Worm (Caenorhabditis elegans): ENCODE data around the gene Y38H6C.16.
"Not testable (repeated sequence)": the region's sequence is repeated elsewhere in the genome, so short reads cannot be mapped to it uniquely, and the experiment has no call there.

The Y38H6C.16 gene

ce11 chrV:20551096-20551495 is 11.9 kb upstream of the Y38H6C.16 start, which contains the start of gene Y38H6C.20:
TSS of gene Y38H6C.20 (minus strand) at chrV:20551196.
- TF ChIP-seq him-1 (tag; optimal IDR thresholded peaks at IDR 0.05) (no peak), W03F9.2 (tag; optimal IDR thresholded peaks at IDR 0.05) (no peak), dao-5 (tag; optimal IDR thresholded peaks at IDR 0.05) (no peak)

- TF ChIP-seq him-1 (tag; optimal IDR thresholded peaks at IDR 0.05): no peak
- no peak for TF ChIP-seq W03F9.2 (tag; optimal IDR thresholded peaks at IDR 0.05)
- TF ChIP-seq dao-5 (tag; optimal IDR thresholded peaks at IDR 0.05): no peak
Observed at ce11 chrV:20547048-20547447, 7.9 kb upstream of the Y38H6C.16 start, which contains the start of gene Y38H6C.18. TSS of gene Y38H6C.18 (minus strand) at chrV:20547148.

ce11 chrV:20545742-20546141 is 6.6 kb upstream of the Y38H6C.16 start:
- TF ChIP-seq dao-5 (tag; optimal IDR thresholded peaks at IDR 0.05) (no peak), him-1 (tag; optimal IDR thresholded peaks at IDR 0.05) (no peak), W03F9.2 (tag; optimal IDR thresholded peaks at IDR 0.05) (no peak)

ce11 chrV:20544610-20545009 is 5.5 kb upstream of the Y38H6C.16 start:
- TF ChIP-seq dao-5 (tag; optimal IDR thresholded peaks at IDR 0.05) (no peak), him-1 (tag; optimal IDR thresholded peaks at IDR 0.05) (no peak), W03F9.2 (tag; optimal IDR thresholded peaks at IDR 0.05) (no peak)

ce11 chrV:20544092-20544491 is 4.9 kb upstream of the Y38H6C.16 start, which contains the start of gene slc-36.3:
TSS of gene slc-36.3 (minus strand) at chrV:20544192.
- TF ChIP-seq W03F9.2 (tag; optimal IDR thresholded peaks at IDR 0.05) (no peak), dao-5 (tag; optimal IDR thresholded peaks at IDR 0.05) (no peak), him-1 (tag; optimal IDR thresholded peaks at IDR 0.05) (no peak)

ce11 chrV:20536208-20536607 is 2.9 kb downstream of the Y38H6C.16 start, which contains the start of gene Y38H6C.15:
TSS of gene Y38H6C.15 (minus strand) at chrV:20536308.
- TF ChIP-seq him-1 (tag; optimal IDR thresholded peaks at IDR 0.05) (no peak), W03F9.2 (tag; optimal IDR thresholded peaks at IDR 0.05) (no peak), dao-5 (tag; optimal IDR thresholded peaks at IDR 0.05) (no peak)

- no peak for TF ChIP-seq dao-5 (tag; optimal IDR thresholded peaks at IDR 0.05)
- TF ChIP-seq him-1 (tag; optimal IDR thresholded peaks at IDR 0.05): no peak
- TF ChIP-seq W03F9.2 (tag; optimal IDR thresholded peaks at IDR 0.05): no peak
Observed at ce11 chrV:20534072-20534471, 5.1 kb downstream of the Y38H6C.16 start, which contains the start of gene famh-161. TSS of gene famh-161 (minus strand) at chrV:20534172.

- no peak for TF ChIP-seq dao-5 (tag; optimal IDR thresholded peaks at IDR 0.05)
- TF ChIP-seq him-1 (tag; optimal IDR thresholded peaks at IDR 0.05): no peak
- no peak for TF ChIP-seq W03F9.2 (tag; optimal IDR thresholded peaks at IDR 0.05)
Observed at ce11 chrV:20527493-20527892, 11.7 kb downstream of the Y38H6C.16 start, which contains the start of gene Y38H6C.13. TSS of gene Y38H6C.13 (plus strand) at chrV:20527793.

- TF ChIP-seq dao-5 (tag; optimal IDR thresholded peaks at IDR 0.05) (no peak), him-1 (tag; optimal IDR thresholded peaks at IDR 0.05) (no peak), W03F9.2 (tag; optimal IDR thresholded peaks at IDR 0.05) (no peak)
Observed at ce11 chrV:20525816-20526459, 13.2 kb downstream of the Y38H6C.16 start, which contains the start of the genes srh-166 and Y38H6C.24. TSS of gene srh-166 (minus strand) at chrV:20525866. TSS of gene Y38H6C.24 (plus strand) at chrV:20526435.

- TF ChIP-seq dao-5 (tag; optimal IDR thresholded peaks at IDR 0.05) (no peak), W03F9.2 (tag; optimal IDR thresholded peaks at IDR 0.05) (no peak), him-1 (tag; optimal IDR thresholded peaks at IDR 0.05) (no peak)
Observed at ce11 chrV:20522219-20522618, 16.9 kb downstream of the Y38H6C.16 start, which contains the start of the genes Y38H6C.9 and fbxa-150. TSS of gene Y38H6C.9 (minus strand) at chrV:20522270. TSS of gene fbxa-150 (plus strand) at chrV:20522598.

ce11 chrV:20518927-20519326 is 20.2 kb downstream of the Y38H6C.16 start, which contains the start of gene Y38H6C.25:
TSS of gene Y38H6C.25 (plus strand) at chrV:20519227.
- TF ChIP-seq him-1 (tag; optimal IDR thresholded peaks at IDR 0.05): no peak
- TF ChIP-seq W03F9.2 (tag; optimal IDR thresholded peaks at IDR 0.05): no peak
- no peak for TF ChIP-seq dao-5 (tag; optimal IDR thresholded peaks at IDR 0.05)

ce11 chrV:20517005-20517404 is 22.1 kb downstream of the Y38H6C.16 start:
- TF ChIP-seq dao-5 (tag; optimal IDR thresholded peaks at IDR 0.05) (no peak), W03F9.2 (tag; optimal IDR thresholded peaks at IDR 0.05) (no peak), him-1 (tag; optimal IDR thresholded peaks at IDR 0.05) (no peak)

ce11 chrV:20514483-20514882 is 24.7 kb downstream of the Y38H6C.16 start:
- TF ChIP-seq W03F9.2 (tag; optimal IDR thresholded peaks at IDR 0.05) (no peak), dao-5 (tag; optimal IDR thresholded peaks at IDR 0.05) (no peak), him-1 (tag; optimal IDR thresholded peaks at IDR 0.05) (no peak)

ce11 chrV:20513661-20514060 is 25.5 kb downstream of the Y38H6C.16 start, which contains the start of gene Y38H6C.8:
TSS of gene Y38H6C.8 (plus strand) at chrV:20513961.
- not testable (repeated sequence) for TF ChIP-seq him-1, dao-5, W03F9.2 (tag; optimal IDR thresholded peaks at IDR 0.05)

All from whole organism, L4/young adult.